Worm (Caenorhabditis elegans): ENCODE data around the gene C39F7.5.

The C39F7.5 gene

ce11 chrV:1260042-1260441 lies 4.5 kb upstream of the C39F7.5 start, which contains the start of gene C39F7.1:
Gene C39F7.1 (plus strand): TSS chrV:1260342.
- no peak for TF ChIP-seq unc-62 (GFP tag; optimal IDR thresholded peaks at IDR 0.05)

ce11 chrV:1262036-1262435 lies 2.5 kb upstream of the C39F7.5 start:
- no peak for TF ChIP-seq unc-62 (GFP tag; optimal IDR thresholded peaks at IDR 0.05)

- TF ChIP-seq unc-62 (GFP tag; optimal IDR thresholded peaks at IDR 0.05): no peak
Measured at ce11 chrV:1263078-1263732, 1.4 kb upstream of the C39F7.5 start.

ce11 chrV:1266540-1266939 lies 2.0 kb downstream of the C39F7.5 start:
- TF ChIP-seq unc-62 (GFP tag; optimal IDR thresholded peaks at IDR 0.05): no peak

ce11 chrV:1270611-1271010 lies 6.0 kb downstream of the C39F7.5 start, which contains the start of gene Y75B7B.1:
Gene Y75B7B.1 (plus strand): TSS chrV:1270911.
- TF ChIP-seq unc-62 (GFP tag; optimal IDR thresholded peaks at IDR 0.05): no peak

- TF ChIP-seq unc-62 (GFP tag; optimal IDR thresholded peaks at IDR 0.05): no peak
Measured at ce11 chrV:1275924-1276323, 11.4 kb downstream of the C39F7.5 start, which contains the start of gene Y75B7B.2. Gene Y75B7B.2 (minus strand): TSS chrV:1276024.

- no peak for TF ChIP-seq unc-62 (GFP tag; optimal IDR thresholded peaks at IDR 0.05)
Measured at ce11 chrV:1277926-1278325, 13.4 kb downstream of the C39F7.5 start.

ce11 chrV:1278529-1278928 lies 14.0 kb downstream of the C39F7.5 start:
- no peak for TF ChIP-seq unc-62 (GFP tag; optimal IDR thresholded peaks at IDR 0.05)

- no peak for TF ChIP-seq unc-62 (GFP tag; optimal IDR thresholded peaks at IDR 0.05)
Measured at ce11 chrV:1285657-1286123, 21.1 kb downstream of the C39F7.5 start, which contains the start of gene tank-1. Gene tank-1 (minus strand): TSS chrV:1285707.

ce11 chrV:1287276-1287675 lies 22.7 kb downstream of the C39F7.5 start:
- TF ChIP-seq unc-62 (GFP tag; optimal IDR thresholded peaks at IDR 0.05): no peak

ce11 chrV:1299232-1299631 lies 34.7 kb downstream of the C39F7.5 start, which contains the start of gene egl-2:
Gene egl-2 (minus strand): TSS chrV:1299332.
- TF ChIP-seq unc-62 (GFP tag; optimal IDR thresholded peaks at IDR 0.05): no peak

ce11 chrV:1302090-1302489 lies 37.5 kb downstream of the C39F7.5 start:
- TF ChIP-seq unc-62 (GFP tag; optimal IDR thresholded peaks at IDR 0.05): no peak

ce11 chrV:1305846-1306245 lies 41.3 kb downstream of the C39F7.5 start:
- no peak for TF ChIP-seq unc-62 (GFP tag; optimal IDR thresholded peaks at IDR 0.05)

ce11 chrV:1307730-1308129 lies 43.2 kb downstream of the C39F7.5 start:
- no peak for TF ChIP-seq unc-62 (GFP tag; optimal IDR thresholded peaks at IDR 0.05)

- TF ChIP-seq unc-62 (GFP tag; optimal IDR thresholded peaks at IDR 0.05): no peak
Measured at ce11 chrV:1313274-1313673, 48.7 kb downstream of the C39F7.5 start.

ce11 chrV:1314819-1315218 lies 50.2 kb downstream of the C39F7.5 start, which contains the start of gene F16B3.2:
Gene F16B3.2 (plus strand): TSS chrV:1315119.
- no peak for TF ChIP-seq unc-62 (GFP tag; optimal IDR thresholded peaks at IDR 0.05)

- no peak for TF ChIP-seq unc-62 (GFP tag; optimal IDR thresholded peaks at IDR 0.05)
Measured at ce11 chrV:1317869-1318354, 53.3 kb downstream of the C39F7.5 start, which contains the start of gene F16B3.3. Gene F16B3.3 (minus strand): TSS chrV:1317919.

Data from whole organism, dauer.